Worm (Caenorhabditis elegans) whole organism, L4/young adult: ENCODE measurements around the gene pals-38.

Source experiments
- W03F9.2 ChIP-seq: fragments of 150-350 bp; optimal IDR thresholded peaks from 2 replicates; lab custom pipeline; 2014; ENCODE audit warnings: missing biosample characterization, missing genetic modification characterization
- dao-5 ChIP-seq: sonication (generic microtip); optimal IDR thresholded peaks from 2 replicates; lab custom pipeline; 2016; ENCODE audit warnings: missing genotype, missing genetic modification characterization, moderate library complexity, missing compliant biosample characterization
- him-1 ChIP-seq: sonication (generic microtip); optimal IDR thresholded peaks from 2 replicates; lab custom pipeline; 2016; ENCODE audit warnings: missing genotype, missing genetic modification reagents, missing genetic modification characterization, missing compliant biosample characterization

ce11 chrV:12417277-12417676, 29.5 kb downstream of the pals-38 start, which contains the start of gene cdr-3:
- TF ChIP-seq him-1 (tag; lab: Kevin White, UChicago) (no peak), dao-5 (tag; lab: Kevin White, UChicago) (no peak), W03F9.2 (no peak)
